Fruit fly (Drosophila melanogaster): Measurements from ENCODE around the gene Blos2.

The Blos2 gene

dm6 chr3L:11096195-11096908 is 35.0 kb downstream of the Blos2 start, which contains the start of the genes CG46439, Iyd and CG33947 (continued):
- TF ChIP-seq vvl (GFP tag; IDR thresholded peaks at IDR 0.05) (peak; percentile 14; the same call in 1 of the 2 replicates), so (GFP tag; IDR thresholded peaks at IDR 0.05) (peak; percentile 40; the same call in 1 of the 3 replicates), CG13296 (GFP tag; optimal IDR thresholded peaks at IDR 0.05) (peak; percentile 38), CG7357 (GFP tag; IDR thresholded peaks at IDR 0.05) (no peak), CG7556 (GFP tag; optimal IDR thresholded peaks at IDR 0.05) (peak; percentile 24), chn (GFP tag; optimal IDR thresholded peaks at IDR 0.05) (peak; percentile 4), MESR4 (GFP tag; optimal IDR thresholded peaks at IDR 0.05) (peak; percentile 37), exex (tag; optimal IDR thresholded peaks at IDR 0.05) (peak; percentile 32), CG5180 (GFP tag; optimal IDR thresholded peaks at IDR 0.05) (no peak)

dm6 chr3L:11097982-11098663 is 36.8 kb downstream of the Blos2 start, which contains the start of the genes Irbp18 and APP-BP1:
Irbp18 (minus strand) TSS chr3L:11098186.
APP-BP1 (plus strand) TSS chr3L:11098412.
- TF ChIP-seq CG30020 (tag; optimal IDR thresholded peaks at IDR 0.05) (peak; percentile 79), phol (tag; optimal IDR thresholded peaks at IDR 0.05) (peak; percentile 93), ken (GFP tag; IDR thresholded peaks at IDR 0.05) (peak; percentile 79), chn (GFP tag; optimal IDR thresholded peaks at IDR 0.05) (peak; percentile 96), CG14014 (GFP tag; IDR thresholded peaks at IDR 0.05) (peak; percentile 83), fd102C (GFP tag; optimal IDR thresholded peaks at IDR 0.05) (peak; percentile 76), B-H2 (GFP tag; optimal IDR thresholded peaks at IDR 0.05) (peak; percentile 91), Lim3 (GFP tag; IDR thresholded peaks at IDR 0.05) (peak; percentile 47; the same call in 1 of the 2 replicates), sisA (GFP tag; IDR thresholded peaks at IDR 0.05) (peak; percentile 84), grau (tag; optimal IDR thresholded peaks at IDR 0.05) (peak; percentile 91), Hr3 (GFP tag; optimal IDR thresholded peaks at IDR 0.05) (peak; percentile 95), run (tag; optimal IDR thresholded peaks at IDR 0.05) (peak; percentile 58), ro (GFP tag; IDR thresholded peaks at IDR 0.05) (no peak; the same call in 1 of the 2 replicates), D19A (tag; optimal IDR thresholded peaks at IDR 0.05) (peak; percentile 86), insv (GFP tag; optimal IDR thresholded peaks at IDR 0.05) (peak in 1 of 2 experiments; percentile 74), CG8924 (tag; optimal IDR thresholded peaks at IDR 0.05) (peak; percentile 94), Hand (GFP tag; optimal IDR thresholded peaks at IDR 0.05) (peak; percentile 84), lbe (GFP tag; optimal IDR thresholded peaks at IDR 0.05) (peak; percentile 92), CG31388 (GFP tag; optimal IDR thresholded peaks at IDR 0.05) (peak; percentile 82), dan (GFP tag; IDR thresholded peaks at IDR 0.05) (no peak), CG4707 (GFP tag; optimal IDR thresholded peaks at IDR 0.05) (peak; percentile 63), ranshi (GFP tag; IDR thresholded peaks at IDR 0.05) (peak; percentile 87), HHEX (GFP tag; optimal IDR thresholded peaks at IDR 0.05) (peak; percentile 93), CG4617 (GFP tag; optimal IDR thresholded peaks at IDR 0.05; ENCODE audit: borderline replicate concordance) (peak; percentile 93), CG3407 (GFP tag; optimal IDR thresholded peaks at IDR 0.05) (peak; percentile 84), CG31441 (GFP tag; IDR thresholded peaks at IDR 0.05) (peak; percentile 95), abd-A (tag; optimal IDR thresholded peaks at IDR 0.05) (no peak), CG13424 (tag; optimal IDR thresholded peaks at IDR 0.05) (peak; percentile 90), ATbp (GFP tag; optimal IDR thresholded peaks at IDR 0.05) (peak; percentile 83), Nf-YA (GFP tag; IDR thresholded peaks at IDR 0.05) (peak; percentile 61), Xbp1 (GFP tag; optimal IDR thresholded peaks at IDR 0.05) (peak; percentile 96), Hr78 (GFP tag; optimal IDR thresholded peaks at IDR 0.05) (peak in 1 of 2 experiments; percentile 54), ind (GFP tag; optimal IDR thresholded peaks at IDR 0.05) (peak; percentile 95), CG10979 (tag; optimal IDR thresholded peaks at IDR 0.05) (peak; percentile 90), Bdp1 (GFP tag; optimal IDR thresholded peaks at IDR 0.05) (peak; percentile 90), CG7372 (GFP tag; IDR thresholded peaks at IDR 0.05) (peak; percentile 84), CG17829 (tag; optimal IDR thresholded peaks at IDR 0.05) (peak; percentile 91), CG12942 (GFP tag; optimal IDR thresholded peaks at IDR 0.05) (peak; percentile 90), CG5180 (GFP tag; optimal IDR thresholded peaks at IDR 0.05) (peak; percentile 82)
